Worm (Caenorhabditis elegans) whole organism, young adult: ENCODE data around the gene F46F3.3.

Experiments
- F37B4.10 ChIP-seq: fragments of 200-800 bp; sonication (Bioruptor generic); IDR thresholded peaks from 2 replicates; pipeline ENCODE4 v1.3.6; 2022; ENCODE audit warnings: missing genetic modification characterization, missing compliant biosample characterization
- F57C9.4 ChIP-seq: sonication (generic microtip); optimal IDR thresholded peaks from 2 replicates; lab custom pipeline; 2017; ENCODE audit warnings: mild to moderate bottlenecking, missing genetic modification characterization, missing compliant biosample characterization
- ama-1 ChIP-seq, 3 experiments: fragments of 150-350 bp in 1 of 3; sonication (generic microtip) in 2 of 3; optimal IDR thresholded peaks; 2 replicates each; lab custom pipeline; 2014 to 2018; ENCODE audit warnings: missing biosample characterization in 2 of 3, missing genetic modification characterization in 2 of 3, missing genetic modification reagents in 2 of 3
- ceh-27 ChIP-seq: fragments of 200-800 bp; sonication (Bioruptor generic); optimal IDR thresholded peaks from 2 replicates; lab custom pipeline; 2018; ENCODE audit warnings: mild to moderate bottlenecking, missing genetic modification characterization, moderate library complexity, missing compliant biosample characterization
- egl-44 ChIP-seq: fragments of 200-800 bp; sonication (Bioruptor generic); IDR thresholded peaks from 2 replicates; pipeline ENCODE4 v1.3.6; 2022; ENCODE audit warnings: missing genetic modification reagents, missing genetic modification characterization, missing compliant biosample characterization
- lin-35 ChIP-seq, 3 experiments: fragments of 150-350 bp in 2 of 3; sonication (generic microtip) in 1 of 3; optimal IDR thresholded peaks; 2 replicates each; lab custom pipeline; 2014 to 2018; ENCODE audit warnings: missing biosample characterization in 3 of 3, missing genetic modification characterization in 3 of 3, missing genetic modification reagents in 3 of 3
- nhr-179 ChIP-seq: sonication (generic microtip); optimal IDR thresholded peaks from 2 replicates; lab custom pipeline; 2016; ENCODE audit warnings: mild to moderate bottlenecking, missing genetic modification characterization, missing compliant biosample characterization
- pha-4 ChIP-seq: fragments of 150-350 bp; sonication (generic microtip); optimal IDR thresholded peaks from 2 replicates; lab custom pipeline; 2014; ENCODE audit warnings: missing biosample characterization, missing genetic modification reagents, missing genetic modification characterization
- rcor-1 ChIP-seq: fragments of 200-800 bp; sonication (Bioruptor generic); IDR thresholded peaks from 2 replicates; pipeline ENCODE4 v1.3.6; 2022; ENCODE audit warnings: missing genetic modification reagents, missing genetic modification characterization, missing compliant biosample characterization
- snpc-4 ChIP-seq, 5 experiments: fragments of 150-350 bp in 1 of 5; sonication (generic microtip) in 4 of 5; optimal IDR thresholded peaks; 2 replicates each; lab custom pipeline; 2014 to 2018; ENCODE audit warnings: missing genetic modification characterization in 5 of 5, missing biosample characterization in 3 of 5, antibody characterized with exemption in 2 of 5, mild to moderate bottlenecking in 2 of 5, missing compliant biosample characterization in 2 of 5, missing genotype in 2 of 5, moderate library complexity in 2 of 5, missing genetic modification reagents in 1 of 5
- unc-130 ChIP-seq: sonication (generic microtip); optimal IDR thresholded peaks from 2 replicates; lab custom pipeline; 2016; ENCODE audit warnings: missing genetic modification reagents, missing genetic modification characterization, missing compliant biosample characterization

- no peak for TF ChIP-seq rcor-1
- no peak for TF ChIP-seq egl-44 (GFP tag; lab: Robert Waterston, UW)
- TF ChIP-seq pha-4 (tag; lab: Kevin White, UChicago), result no peak
- no peak for TF ChIP-seq snpc-4 (GFP tag; optimal IDR thresholded peaks at IDR 0.05; lab: Kevin White, UChicago)
- no peak for TF ChIP-seq snpc-4 (tag; optimal IDR thresholded peaks at IDR 0.05; lab: Kevin White, UChicago)
- no peak for TF ChIP-seq ceh-27
- no peak for TF ChIP-seq ama-1 (optimal IDR thresholded peaks at IDR 0.05; lab: Kevin White, UChicago)
- no peak for TF ChIP-seq ama-1 (GFP tag; optimal IDR thresholded peaks at IDR 0.05; lab: Kevin White, UChicago)
- no peak for TF ChIP-seq lin-35 (GFP tag; optimal IDR thresholded peaks at IDR 0.05; lab: Kevin White, UChicago)
- no peak for TF ChIP-seq F57C9.4 (tag; lab: Kevin White, UChicago)
- TF ChIP-seq nhr-179 (tag; lab: Kevin White, UChicago), result no peak
- TF ChIP-seq F37B4.10 (GFP tag; lab: Robert Waterston, UW), result no peak
- no peak for TF ChIP-seq unc-130 (GFP tag; lab: Kevin White, UChicago)
Observed at ce11 chrV:11706353-11706752, 39.1 kb downstream of the F46F3.3 start.
